Worm (Caenorhabditis elegans): Measurements from ENCODE around the gene W10G11.3.

- peak; percentile 29 for TF ChIP-seq ces-1 (GFP tag; optimal IDR thresholded peaks at IDR 0.05)
- no peak for TF ChIP-seq snpc-4 (tag; optimal IDR thresholded peaks at IDR 0.05)
- TF ChIP-seq mab-5 (tag; optimal IDR thresholded peaks at IDR 0.05) = no peak
- TF ChIP-seq pha-4 (tag; optimal IDR thresholded peaks at IDR 0.05) = no peak
- peak; percentile 91 for TF ChIP-seq mls-2 (tag; optimal IDR thresholded peaks at IDR 0.05)
- no peak for TF ChIP-seq unc-62 (GFP tag; optimal IDR thresholded peaks at IDR 0.05)
- peak; percentile 1 for TF ChIP-seq nhr-28 (tag; optimal IDR thresholded peaks at IDR 0.05)
- TF ChIP-seq lsy-2 (tag; optimal IDR thresholded peaks at IDR 0.05) = peak; percentile 34
- TF ChIP-seq nhr-12 (tag; optimal IDR thresholded peaks at IDR 0.05) = no peak
Measured at ce11 chrII:3520988-3521850, 41.1 kb downstream of the W10G11.3 start, which contains the start of gene W09G10.9.

Measured in whole organism, mixed stage, embryonic.